Worm (Caenorhabditis elegans) whole organism, L3 larva: Measurements from ENCODE around the gene B0310.6.

Experiments
- R02D3.7 ChIP-seq: fragments of 150-350 bp; optimal IDR thresholded peaks from 2 replicates; lab custom pipeline; 2014; ENCODE audit warnings: missing biosample characterization, missing genetic modification characterization
- ZK546.5 ChIP-seq: sonication (generic microtip); optimal IDR thresholded peaks from 2 replicates; lab custom pipeline; 2017; ENCODE audit warnings: missing biosample characterization, missing genetic modification characterization
- aly-2 ChIP-seq: fragments of 150-350 bp; optimal IDR thresholded peaks from 2 replicates; lab custom pipeline; 2014; ENCODE audit warnings: missing biosample characterization, missing genetic modification characterization
- ceh-28 ChIP-seq: fragments of 150-350 bp; optimal IDR thresholded peaks from 2 replicates; lab custom pipeline; 2014; ENCODE audit warnings: missing biosample characterization, missing genetic modification reagents, missing genetic modification characterization
- ceh-9 ChIP-seq: sonication (generic microtip); optimal IDR thresholded peaks from 2 replicates; lab custom pipeline; 2018; ENCODE audit warnings: missing biosample characterization, missing genetic modification characterization
- daf-12 ChIP-seq: fragments of 150-350 bp; optimal IDR thresholded peaks from 2 replicates; lab custom pipeline; 2014; ENCODE audit warnings: missing biosample characterization, missing genetic modification reagents, missing genetic modification characterization
- egl-27 ChIP-seq: sonication (generic microtip); optimal IDR thresholded peaks from 4 replicates; lab custom pipeline; 2017; ENCODE audit warnings: missing biosample characterization, missing genetic modification reagents, missing genetic modification characterization
- egl-5 ChIP-seq: fragments of 150-350 bp; optimal IDR thresholded peaks from 2 replicates; lab custom pipeline; 2017; ENCODE audit warnings: missing biosample characterization, missing genetic modification reagents, missing genetic modification characterization, inconsistent platforms
- elt-2 ChIP-seq: sonication (generic microtip); optimal IDR thresholded peaks from 2 replicates; lab custom pipeline; 2016; ENCODE audit warnings: missing genetic modification reagents, mild to moderate bottlenecking, missing genetic modification characterization, missing compliant biosample characterization
- elt-3 ChIP-seq, 3 experiments: fragments of 150-350 bp in 1 of 3; sonication (generic microtip) in 2 of 3; optimal IDR thresholded peaks; 2 replicates in 2 of 3; 4 replicates in 1 of 3; lab custom pipeline; 2014 to 2017; ENCODE audit warnings: missing biosample characterization in 3 of 3, missing genetic modification characterization in 3 of 3
- eor-1 ChIP-seq, 2 experiments: fragments of 150-350 bp; optimal IDR thresholded peaks; 2 replicates each; lab custom pipeline; 2014 to 2018; ENCODE audit warnings: missing biosample characterization in 2 of 2, missing genetic modification characterization in 2 of 2
- fkh-10 ChIP-seq: sonication (generic microtip); optimal IDR thresholded peaks from 2 replicates; lab custom pipeline; 2017; ENCODE audit warnings: missing biosample characterization, missing genetic modification reagents, missing genetic modification characterization
- fkh-2 ChIP-seq: fragments of 150-350 bp; optimal IDR thresholded peaks from 2 replicates; lab custom pipeline; 2014; ENCODE audit warnings: missing biosample characterization, missing genetic modification reagents, missing genetic modification characterization
- hmg-11 ChIP-seq: sonication (generic microtip); optimal IDR thresholded peaks from 2 replicates; lab custom pipeline; 2016; ENCODE audit warnings: missing genetic modification characterization, missing compliant biosample characterization
- jun-1 ChIP-seq: fragments of 150-350 bp; optimal IDR thresholded peaks from 2 replicates; lab custom pipeline; 2014; ENCODE audit warnings: missing biosample characterization, missing genetic modification reagents, missing genetic modification characterization
- lin-15B ChIP-seq: fragments of 150-350 bp; optimal IDR thresholded peaks from 2 replicates; lab custom pipeline; 2014; ENCODE audit warnings: missing biosample characterization, missing genetic modification characterization
- lin-39 ChIP-seq: fragments of 150-350 bp; optimal IDR thresholded peaks from 2 replicates; lab custom pipeline; 2018; ENCODE audit warnings: missing biosample characterization, missing genetic modification reagents, missing genetic modification characterization
- lsy-12 ChIP-seq: sonication (generic microtip); optimal IDR thresholded peaks from 2 replicates; lab custom pipeline; 2016; ENCODE audit warnings: mild to moderate bottlenecking, missing genetic modification characterization, missing compliant biosample characterization
- mdl-1 ChIP-seq: fragments of 150-350 bp; optimal IDR thresholded peaks from 2 replicates; lab custom pipeline; 2014; ENCODE audit warnings: missing biosample characterization, missing genetic modification characterization
- mml-1 ChIP-seq: fragments of 150-350 bp; sonication (generic microtip); optimal IDR thresholded peaks from 3 replicates; lab custom pipeline; 2014; ENCODE audit warnings: missing biosample characterization, missing genetic modification characterization
- nfya-1 ChIP-seq: sonication (generic microtip); optimal IDR thresholded peaks from 2 replicates; lab custom pipeline; 2017; ENCODE audit warnings: missing genetic modification characterization, mild to moderate bottlenecking, missing compliant biosample characterization, antibody characterized with exemption, moderate library complexity; ENCODE audit not compliant: insufficient read depth
- nhr-11 ChIP-seq: fragments of 150-350 bp; optimal IDR thresholded peaks from 2 replicates; lab custom pipeline; 2014; ENCODE audit warnings: missing biosample characterization, missing genetic modification characterization
- nhr-12 ChIP-seq: fragments of 150-350 bp; optimal IDR thresholded peaks from 2 replicates; lab custom pipeline; 2014; ENCODE audit warnings: missing biosample characterization, missing genetic modification characterization
- nhr-23 ChIP-seq: fragments of 150-350 bp; optimal IDR thresholded peaks from 2 replicates; lab custom pipeline; 2014; ENCODE audit warnings: missing biosample characterization, missing genetic modification reagents, missing genetic modification characterization
- nhr-237 ChIP-seq: fragments of 150-350 bp; optimal IDR thresholded peaks from 2 replicates; lab custom pipeline; 2014; ENCODE audit warnings: missing biosample characterization, missing genetic modification characterization
- nhr-25 ChIP-seq: sonication (generic microtip); optimal IDR thresholded peaks from 2 replicates; lab custom pipeline; 2017; ENCODE audit warnings: missing biosample characterization, missing genetic modification characterization
- nhr-28 ChIP-seq: fragments of 150-350 bp; optimal IDR thresholded peaks from 2 replicates; lab custom pipeline; 2014; ENCODE audit warnings: missing biosample characterization, missing genetic modification characterization
- nhr-67 ChIP-seq: fragments of 150-350 bp; optimal IDR thresholded peaks from 2 replicates; lab custom pipeline; 2014; ENCODE audit warnings: missing biosample characterization, missing genetic modification characterization
- nhr-76 ChIP-seq: fragments of 150-350 bp; sonication (generic microtip); optimal IDR thresholded peaks from 5 replicates; lab custom pipeline; 2014; ENCODE audit warnings: missing biosample characterization, missing genetic modification characterization
- nhr-77 ChIP-seq: fragments of 150-350 bp; optimal IDR thresholded peaks from 2 replicates; lab custom pipeline; 2014; ENCODE audit warnings: missing biosample characterization, missing genetic modification characterization
- pha-4 ChIP-seq: fragments of 150-350 bp; optimal IDR thresholded peaks from 2 replicates; lab custom pipeline; 2014; ENCODE audit warnings: missing biosample characterization, missing genetic modification reagents, missing genetic modification characterization
- pqm-1 ChIP-seq: fragments of 150-350 bp; optimal IDR thresholded peaks from 2 replicates; lab custom pipeline; 2017; ENCODE audit warnings: missing biosample characterization, missing genetic modification characterization, inconsistent platforms
- sea-2 ChIP-seq: fragments of 150-350 bp; sonication (generic microtip); optimal IDR thresholded peaks from 4 replicates; lab custom pipeline; 2014; ENCODE audit warnings: missing biosample characterization, missing genetic modification reagents, missing genetic modification characterization
- skn-1 ChIP-seq: fragments of 150-350 bp; optimal IDR thresholded peaks from 2 replicates; lab custom pipeline; 2014; ENCODE audit warnings: missing biosample characterization, missing genetic modification characterization
- tbx-2 ChIP-seq: sonication (generic microtip); optimal IDR thresholded peaks from 2 replicates; lab custom pipeline; 2016; ENCODE audit warnings: mild to moderate bottlenecking, missing genetic modification characterization, missing compliant biosample characterization
- unc-39 ChIP-seq: sonication (generic microtip); optimal IDR thresholded peaks from 4 replicates; lab custom pipeline; 2017; ENCODE audit warnings: missing biosample characterization, missing genetic modification characterization
- zag-1 ChIP-seq: fragments of 150-350 bp; optimal IDR thresholded peaks from 2 replicates; lab custom pipeline; 2014; ENCODE audit warnings: missing biosample characterization, missing genetic modification characterization
- ztf-11 ChIP-seq: fragments of 150-350 bp; optimal IDR thresholded peaks from 2 replicates; lab custom pipeline; 2014; ENCODE audit warnings: missing biosample characterization, missing genetic modification characterization
- ztf-4 ChIP-seq: fragments of 150-350 bp; optimal IDR thresholded peaks from 2 replicates; lab custom pipeline; 2014; ENCODE audit warnings: missing biosample characterization, missing genetic modification characterization

The B0310.6 gene

ce11 chrX:530909-531308, at the start of gene B0310.6:
B0310.6 (minus strand) TSS chrX:531009.
- TF ChIP-seq nhr-28 (tag; lab: Kevin White, UChicago), result no peak
- TF ChIP-seq fkh-2 (tag; lab: Kevin White, UChicago), result no peak
- TF ChIP-seq zag-1 (tag; lab: Kevin White, UChicago), result no peak
- no peak for TF ChIP-seq nhr-76
- no peak for TF ChIP-seq nhr-77 (tag; lab: Kevin White, UChicago)
- no peak for TF ChIP-seq mdl-1
- no peak for TF ChIP-seq nhr-67 (tag; lab: Kevin White, UChicago)
- no peak for TF ChIP-seq ceh-28 (tag; lab: Kevin White, UChicago)
- no peak for TF ChIP-seq daf-12
- TF ChIP-seq elt-2, result no peak
- TF ChIP-seq nhr-237 (tag; lab: Kevin White, UChicago), result no peak
- no peak for TF ChIP-seq ceh-9 (tag; lab: Kevin White, UChicago)
- no peak for TF ChIP-seq sea-2
- no peak for TF ChIP-seq lin-15B (tag; lab: Kevin White, UChicago)
- TF ChIP-seq hmg-11 (tag; lab: Kevin White, UChicago), result no peak
- no peak for TF ChIP-seq nhr-25 (tag; lab: Kevin White, UChicago)
- TF ChIP-seq aly-2, result no peak
- no peak for TF ChIP-seq nhr-12 (tag; lab: Kevin White, UChicago)
- no peak for TF ChIP-seq R02D3.7
- TF ChIP-seq, all 47 proteins: peak for 0

ce11 chrX:575084-575483, 44.3 kb upstream of the B0310.6 start:
- TF ChIP-seq daf-12 (no peak), egl-27 (no peak), ceh-9 (tag; lab: Kevin White, UChicago) (no peak), R02D3.7 (no peak), elt-2 (no peak), nhr-77 (tag; lab: Kevin White, UChicago) (no peak), pha-4 (tag; lab: Kevin White, UChicago) (no peak), zag-1 (tag; lab: Kevin White, UChicago) (no peak), ztf-11 (tag; lab: Kevin White, UChicago) (no peak), nhr-11 (tag; lab: Kevin White, UChicago) (no peak), fkh-2 (tag; lab: Kevin White, UChicago) (no peak), eor-1 (tag; optimal IDR thresholded peaks at IDR 0.05; lab: Kevin White, UChicago) (no peak), nhr-25 (tag; lab: Kevin White, UChicago) (no peak), nhr-237 (tag; lab: Kevin White, UChicago) (no peak), lsy-12 (tag; lab: Kevin White, UChicago) (no peak), ZK546.5 (tag; lab: Kevin White, UChicago) (no peak), tbx-2 (tag; lab: Kevin White, UChicago) (no peak), hmg-11 (tag; lab: Kevin White, UChicago) (no peak), mdl-1 (no peak), aly-2 (no peak)

- TF ChIP-seq hmg-11 (tag; lab: Kevin White, UChicago) (peak; percentile 2), zag-1 (tag; lab: Kevin White, UChicago) (no peak), mdl-1 (no peak), pha-4 (tag; lab: Kevin White, UChicago) (peak; percentile 72), fkh-10 (peak; percentile 20), nhr-25 (tag; lab: Kevin White, UChicago) (peak; percentile 18), ceh-28 (tag; lab: Kevin White, UChicago) (peak; percentile 38), egl-27 (no peak), skn-1 (tag; lab: Kevin White, UChicago) (peak; percentile 12), egl-5 (tag; lab: Kevin White, UChicago) (peak; percentile 64), lin-39 (tag; lab: Kevin White, UChicago) (peak; percentile 61), nhr-23 (peak; percentile 40), nfya-1 (tag; lab: Kevin White, UChicago) (peak; percentile 52)
Observed at ce11 chrX:573270-573669, 42.5 kb upstream of the B0310.6 start.

DNA sequence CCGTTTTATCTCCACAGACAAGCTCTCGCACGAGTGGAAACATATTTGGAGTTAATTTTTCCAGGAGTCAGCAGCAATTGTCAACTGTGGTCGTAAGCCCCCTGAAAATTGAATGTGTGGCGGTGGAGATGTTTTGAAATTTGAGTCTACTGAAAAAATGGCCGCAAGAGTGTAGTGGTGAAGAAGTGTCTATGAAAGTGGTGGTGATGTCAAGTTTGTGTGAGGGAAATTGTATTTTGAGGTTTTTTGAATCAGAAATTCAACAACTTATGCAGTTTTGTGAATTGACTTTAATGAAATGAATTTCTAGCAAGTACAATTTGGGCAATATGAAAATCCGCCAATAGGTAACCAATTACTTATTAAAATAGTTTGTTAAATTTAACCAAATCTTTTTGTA, 41.8 kb upstream of the B0310.6 start, which contains the start of gene mrp-2:
Gene mrp-2 (minus strand): TSS at position 101 of the 400 bp plus-strand sequence.
- no peak for TF ChIP-seq ztf-11 (tag; lab: Kevin White, UChicago)
- no peak for TF ChIP-seq elt-3 (tag; optimal IDR thresholded peaks at IDR 0.05; lab: Kevin White, UChicago)
- TF ChIP-seq ceh-9 (tag; lab: Kevin White, UChicago), result no peak

DNA sequence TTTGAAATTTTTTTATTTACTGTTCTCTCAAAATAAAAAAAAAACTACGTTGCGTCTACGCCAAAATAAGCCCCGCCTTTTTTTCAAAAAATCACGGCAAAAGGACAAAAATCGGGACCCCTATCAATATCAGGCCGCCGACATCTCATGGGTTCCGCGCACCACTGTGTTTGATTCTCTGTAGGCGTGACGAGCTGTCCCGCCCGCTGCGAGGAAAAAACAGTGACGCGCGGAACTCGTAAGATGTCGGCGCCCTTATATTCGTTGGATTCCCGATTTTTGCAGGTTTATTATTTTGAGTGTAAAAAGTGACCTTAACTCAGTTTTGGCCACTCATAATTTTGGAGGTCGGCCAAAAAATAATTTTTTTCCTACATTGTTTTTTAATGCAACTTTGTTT, 40.6 kb upstream of the B0310.6 start:
- TF ChIP-seq nfya-1 (tag; lab: Kevin White, UChicago) (no peak), R02D3.7 (no peak), nhr-12 (tag; lab: Kevin White, UChicago) (no peak), jun-1 (tag; lab: Kevin White, UChicago) (no peak), nhr-76 (no peak), unc-39 (tag; lab: Kevin White, UChicago) (no peak), nhr-77 (tag; lab: Kevin White, UChicago) (no peak), ztf-4 (tag; lab: Kevin White, UChicago) (no peak), tbx-2 (tag; lab: Kevin White, UChicago) (no peak), mml-1 (no peak), nhr-11 (tag; lab: Kevin White, UChicago) (no peak), nhr-237 (tag; lab: Kevin White, UChicago) (no peak), sea-2 (no peak), zag-1 (tag; lab: Kevin White, UChicago) (no peak), ceh-28 (tag; lab: Kevin White, UChicago) (no peak), pqm-1 (tag; lab: Kevin White, UChicago) (no peak)
- TF ChIP-seq, all 47 proteins: peak for 0
